Fruit fly (Drosophila melanogaster): ENCODE measurements around the gene Jasper.
A peak's percentile ranks its signal among the peaks of the same experiment; 100 is the strongest.

Jasper gene

dm6 chr3R:30083215-30083614 lies 30.9 kb downstream of the Jasper start (continued):
- TF ChIP-seq Med (GFP tag) (peak; percentile 47), ind (GFP tag; optimal IDR thresholded peaks at IDR 0.05) (peak; percentile 16), pfk (GFP tag; optimal IDR thresholded peaks at IDR 0.05) (no peak), gem (tag; optimal IDR thresholded peaks at IDR 0.05) (peak; percentile 47), HmgD (GFP tag; optimal IDR thresholded peaks at IDR 0.05) (no peak), az2 (GFP tag; optimal IDR thresholded peaks at IDR 0.05) (peak; percentile 5), CG1603 (tag; optimal IDR thresholded peaks at IDR 0.05) (peak; percentile 16), Hey (tag; optimal IDR thresholded peaks at IDR 0.05) (no peak), cad (GFP tag; optimal IDR thresholded peaks at IDR 0.05) (no peak), gcm2 (GFP tag; optimal IDR thresholded peaks at IDR 0.05) (no peak), CG9727 (GFP tag; optimal IDR thresholded peaks at IDR 0.05) (no peak), CG18764 (GFP tag; optimal IDR thresholded peaks at IDR 0.05) (no peak), CG10959 (GFP tag; IDR thresholded peaks at IDR 0.05) (no peak), danr (GFP tag; IDR thresholded peaks at IDR 0.05) (no peak), CG34422 (GFP tag; IDR thresholded peaks at IDR 0.05) (no peak), slou (GFP tag; optimal IDR thresholded peaks at IDR 0.05) (no peak), tio (GFP tag; optimal IDR thresholded peaks at IDR 0.05) (no peak), odd (GFP tag; optimal IDR thresholded peaks at IDR 0.05) (no peak), CG12219 (GFP tag; optimal IDR thresholded peaks at IDR 0.05) (no peak), Pdp1 (GFP tag; optimal IDR thresholded peaks at IDR 0.05) (peak in 1 of 2 experiments; percentile 11), btn (GFP tag; optimal IDR thresholded peaks at IDR 0.05) (no peak), CG7928 (GFP tag; optimal IDR thresholded peaks at IDR 0.05) (no peak), Oaz (GFP tag; IDR thresholded peaks at IDR 0.05) (no peak), Fer1 (GFP tag; optimal IDR thresholded peaks at IDR 0.05) (no peak), CG9876 (GFP tag; optimal IDR thresholded peaks at IDR 0.05) (no peak), HLHmδ (GFP tag; optimal IDR thresholded peaks at IDR 0.05) (no peak), dan (GFP tag; IDR thresholded peaks at IDR 0.05) (no peak), vvl (GFP tag; IDR thresholded peaks at IDR 0.05) (no peak), nerfin-1 (tag; optimal IDR thresholded peaks at IDR 0.05) (no peak), CG2712 (tag; optimal IDR thresholded peaks at IDR 0.05) (peak; percentile 12), zen2 (GFP tag; IDR thresholded peaks at IDR 0.05; ENCODE audit: partially characterized antibody) (no peak), Blimp-1 (GFP tag; optimal IDR thresholded peaks at IDR 0.05) (peak; percentile 40), Vsx1 (GFP tag; optimal IDR thresholded peaks at IDR 0.05) (no peak), pan (optimal IDR thresholded peaks at IDR 0.05) (no peak), pan (GFP tag; optimal IDR thresholded peaks at IDR 0.05 in 1 of 2, IDR thresholded peaks at IDR 0.05 in 1 of 2) (no peak), CG14441 (GFP tag; IDR thresholded peaks at IDR 0.05) (peak; percentile 33), Sry-β (GFP tag; optimal IDR thresholded peaks at IDR 0.05) (no peak), kah (GFP tag; optimal IDR thresholded peaks at IDR 0.05) (no peak), Doc2 (GFP tag; IDR thresholded peaks at IDR 0.05) (no peak), ewg (GFP tag; optimal IDR thresholded peaks at IDR 0.05) (no peak), phol (tag; optimal IDR thresholded peaks at IDR 0.05) (peak; percentile 24), CG32772 (GFP tag; IDR thresholded peaks at IDR 0.05) (0 out of 2 replicates have a peak, but pooled peaks have one; percentile 21), dmrt11E (tag; optimal IDR thresholded peaks at IDR 0.05) (no peak), nmo (GFP tag; optimal IDR thresholded peaks at IDR 0.05) (peak; percentile 3), tgo (GFP tag; IDR thresholded peaks at IDR 0.05) (0 out of 3 replicates have a peak, but pooled peaks have one; percentile 16), Hsf (GFP tag; optimal IDR thresholded peaks at IDR 0.05) (no peak), ara (GFP tag; IDR thresholded peaks at IDR 0.05) (no peak), zfh2 (GFP tag; optimal IDR thresholded peaks at IDR 0.05) (no peak), Ets65A (GFP tag) (peak; percentile 81), CG3838 (GFP tag; optimal IDR thresholded peaks at IDR 0.05) (no peak), Oli (tag; optimal IDR thresholded peaks at IDR 0.05) (peak; percentile 40), CG17829 (tag; optimal IDR thresholded peaks at IDR 0.05) (no peak)
